Worm (Caenorhabditis elegans): ENCODE results near the gene R07E5.17.

Gene R07E5.17

ce11 chrIII:4449357-4449756 lies 45.1 kb upstream of the R07E5.17 start:
- TF ChIP-seq snu-23 (GFP tag; optimal IDR thresholded peaks at IDR 0.05) (peak; percentile 13), C16A3.4 (tag; optimal IDR thresholded peaks at IDR 0.05) (no peak), lin-14 (GFP tag; optimal IDR thresholded peaks at IDR 0.05) (no peak), sup-37 (GFP tag; optimal IDR thresholded peaks at IDR 0.05) (no peak), xbp-1 (tag; optimal IDR thresholded peaks at IDR 0.05) (no peak), lin-35 (GFP tag; optimal IDR thresholded peaks at IDR 0.05) (peak in 1 of 2 experiments; percentile 34), mef-2 (tag; optimal IDR thresholded peaks at IDR 0.05) (no peak), fkh-8 (tag; optimal IDR thresholded peaks at IDR 0.05) (no peak), lin-15B (tag; optimal IDR thresholded peaks at IDR 0.05) (no peak), sox-4 (tag; optimal IDR thresholded peaks at IDR 0.05) (no peak), tbx-2 (tag; optimal IDR thresholded peaks at IDR 0.05) (no peak), nhr-84 (tag; optimal IDR thresholded peaks at IDR 0.05) (no peak), efl-1 (optimal IDR thresholded peaks at IDR 0.05) (peak in 1 of 2 experiments; percentile 14), efl-1 (GFP tag; optimal IDR thresholded peaks at IDR 0.05 in 1 of 2) (no peak), isw-1 (GFP tag; IDR thresholded peaks at IDR 0.05) (no peak), zip-4 (GFP tag; optimal IDR thresholded peaks at IDR 0.05) (no peak), ets-5 (GFP tag; IDR thresholded peaks at IDR 0.05) (no peak), pax-3 (tag; optimal IDR thresholded peaks at IDR 0.05) (no peak), nhr-28 (tag; optimal IDR thresholded peaks at IDR 0.05) (no peak), aly-2 (tag; optimal IDR thresholded peaks at IDR 0.05) (no peak), ama-1 (optimal IDR thresholded peaks at IDR 0.05) (no peak), nhr-77 (tag; optimal IDR thresholded peaks at IDR 0.05) (no peak), C04F5.9 (tag; optimal IDR thresholded peaks at IDR 0.05) (no peak), hlh-17 (GFP tag; optimal IDR thresholded peaks at IDR 0.05; ENCODE audit: borderline replicate concordance) (no peak), ztf-4 (tag; optimal IDR thresholded peaks at IDR 0.05) (no peak), nhr-12 (tag; optimal IDR thresholded peaks at IDR 0.05) (no peak), ceh-63 (GFP tag; optimal IDR thresholded peaks at IDR 0.05) (no peak), nhr-237 (tag; optimal IDR thresholded peaks at IDR 0.05) (no peak), lsy-2 (tag; optimal IDR thresholded peaks at IDR 0.05) (peak in 1 of 2 experiments; percentile 35), snpc-4 (tag; optimal IDR thresholded peaks at IDR 0.05) (no peak), ceh-8 (GFP tag; optimal IDR thresholded peaks at IDR 0.05) (no peak), nhr-20 (tag; optimal IDR thresholded peaks at IDR 0.05) (no peak), elt-3 (tag; optimal IDR thresholded peaks at IDR 0.05) (no peak), dsc-1 (tag; optimal IDR thresholded peaks at IDR 0.05) (no peak), rnt-1 (tag; optimal IDR thresholded peaks at IDR 0.05) (peak; percentile 30), nhr-85 (tag) (peak; percentile 60)

ce11 chrIII:4448029-4448428 lies 43.8 kb upstream of the R07E5.17 start:
- no peak for TF ChIP-seq swsn-7 (tag; optimal IDR thresholded peaks at IDR 0.05)
- no peak for TF ChIP-seq alr-1 (tag; optimal IDR thresholded peaks at IDR 0.05; ENCODE audit: borderline replicate concordance)

DNA sequence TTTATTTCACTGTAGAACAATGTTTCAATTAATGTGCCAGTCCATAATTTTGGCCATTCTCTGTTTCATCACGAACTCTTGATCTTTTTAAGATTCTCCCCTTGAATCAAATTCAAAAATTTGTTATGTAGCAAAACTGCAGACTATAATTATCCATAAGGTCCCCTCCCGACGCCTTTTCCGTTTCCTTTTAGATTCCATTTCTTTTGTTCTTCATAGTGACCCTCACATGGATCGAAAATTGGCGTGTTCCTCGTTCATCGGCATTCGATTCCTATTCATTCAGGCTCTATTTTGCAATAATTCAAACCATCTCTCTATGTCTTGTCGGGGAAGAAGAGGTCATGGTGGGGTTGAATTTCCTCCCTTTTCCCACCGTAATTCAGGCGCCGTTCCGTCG lies 40.3 kb upstream of the R07E5.17 start:
- no peak for TF ChIP-seq efl-1 (optimal IDR thresholded peaks at IDR 0.05)
- TF ChIP-seq efl-1 (GFP tag; optimal IDR thresholded peaks at IDR 0.05 in 1 of 2): peak in 1 of 2 experiments; percentile 43
- TF ChIP-seq sup-37 (GFP tag; optimal IDR thresholded peaks at IDR 0.05): no peak

- TF ChIP-seq unc-130 (tag; optimal IDR thresholded peaks at IDR 0.05): no peak
- TF ChIP-seq efl-1 (optimal IDR thresholded peaks at IDR 0.05): no peak
- peak in 1 of 2 experiments; percentile 76 for TF ChIP-seq efl-1 (GFP tag; optimal IDR thresholded peaks at IDR 0.05 in 1 of 2)
Measured at ce11 chrIII:4441781-4442180, 37.5 kb upstream of the R07E5.17 start, which contains the start of gene nex-3. Gene nex-3 (plus strand): TSS chrIII:4442081.

Data from whole organism, L1 larva.